Worm (Caenorhabditis elegans): ENCODE results near the gene attf-3.
"Not testable (repeated sequence)": the region's sequence is repeated elsewhere in the genome, so short reads cannot be mapped to it uniquely, and the experiment has no call there.

Gene attf-3

DNA sequence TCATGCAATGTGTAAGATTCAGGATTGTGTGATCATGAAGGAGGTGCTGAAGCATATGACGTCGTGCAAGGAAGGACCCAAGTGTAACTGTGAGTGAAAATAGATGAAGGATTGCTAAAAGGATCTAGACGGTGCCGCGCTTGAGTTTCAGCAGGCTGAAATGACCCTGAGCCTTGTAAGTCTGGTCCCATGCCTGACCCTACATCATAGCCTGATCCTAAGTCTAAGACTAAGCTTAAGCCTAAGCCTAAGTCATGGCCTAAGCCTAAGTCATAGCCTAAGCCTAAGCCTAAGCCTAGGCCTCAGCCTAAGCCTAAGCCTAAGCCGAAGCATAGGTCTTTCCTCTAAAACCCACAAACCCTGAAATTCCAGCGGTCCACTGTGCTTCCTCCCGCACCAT is 31.7 kb upstream of the attf-3 start:
- TF ChIP-seq lin-13 (GFP tag; optimal IDR thresholded peaks at IDR 0.05), result no peak
- TF ChIP-seq mbf-1 (tag; optimal IDR thresholded peaks at IDR 0.05), result no peak
- TF ChIP-seq nhr-23 (tag; optimal IDR thresholded peaks at IDR 0.05), result no peak
- no peak for TF ChIP-seq mab-5 (tag; optimal IDR thresholded peaks at IDR 0.05)
- TF ChIP-seq dmd-4 (tag; optimal IDR thresholded peaks at IDR 0.05), result no peak
- no peak for TF ChIP-seq peb-1 (tag; optimal IDR thresholded peaks at IDR 0.05)
- no peak for TF ChIP-seq gmeb-1 (tag; optimal IDR thresholded peaks at IDR 0.05)
- no peak for TF ChIP-seq ztf-1 (GFP tag; conservative IDR thresholded peaks at IDR 0.05)
- no peak for TF ChIP-seq sma-9 (GFP tag; optimal IDR thresholded peaks at IDR 0.05)
- TF ChIP-seq sma-9 (tag; optimal IDR thresholded peaks at IDR 0.05), result no peak
- no peak for TF ChIP-seq fos-1 (tag; optimal IDR thresholded peaks at IDR 0.05)
- no peak for TF ChIP-seq nhr-129 (tag; optimal IDR thresholded peaks at IDR 0.05)
- TF ChIP-seq nhr-12 (tag; optimal IDR thresholded peaks at IDR 0.05), result no peak

DNA sequence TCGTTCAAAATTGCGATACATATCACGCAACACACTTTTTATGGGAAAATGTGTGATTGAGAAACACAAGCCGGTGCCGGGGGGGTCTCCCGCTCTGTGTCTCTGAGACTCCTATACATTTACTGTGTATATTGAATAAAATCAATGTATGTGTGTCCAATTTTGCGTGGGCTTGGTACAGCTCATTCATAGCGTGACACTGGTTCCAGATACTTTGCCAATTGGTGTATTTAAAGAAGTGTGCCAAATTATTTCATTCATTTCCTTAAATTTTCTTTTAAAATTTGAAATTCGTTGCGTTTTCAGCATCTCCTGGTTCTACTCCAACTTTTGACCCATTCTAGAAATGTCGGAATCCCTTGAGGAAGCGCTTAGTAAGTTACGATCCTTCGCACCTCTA is 31.0 kb upstream of the attf-3 start, which contains the start of gene C29F9.5:
Gene C29F9.5 (plus strand): TSS at position 301 of the 400 bp plus-strand sequence.
- no peak for TF ChIP-seq elt-1 (tag; optimal IDR thresholded peaks at IDR 0.05)
- no peak for TF ChIP-seq nhr-23 (tag; optimal IDR thresholded peaks at IDR 0.05)
- TF ChIP-seq F13H6.1 (tag; optimal IDR thresholded peaks at IDR 0.05), result no peak
- TF ChIP-seq zag-1 (tag; optimal IDR thresholded peaks at IDR 0.05), result no peak
- no peak for TF ChIP-seq ztf-1 (GFP tag; conservative IDR thresholded peaks at IDR 0.05)
- no peak for TF ChIP-seq ama-1 (optimal IDR thresholded peaks at IDR 0.05)
- TF ChIP-seq skn-1 (tag; optimal IDR thresholded peaks at IDR 0.05), result no peak
- TF ChIP-seq sma-9 (GFP tag; optimal IDR thresholded peaks at IDR 0.05), result no peak
- TF ChIP-seq sma-9 (tag; optimal IDR thresholded peaks at IDR 0.05), result no peak
- TF ChIP-seq nhr-21 (tag; optimal IDR thresholded peaks at IDR 0.05), result no peak
- TF ChIP-seq aly-2 (tag; optimal IDR thresholded peaks at IDR 0.05), result no peak
- TF ChIP-seq dmd-4 (tag; optimal IDR thresholded peaks at IDR 0.05), result no peak
- no peak for TF ChIP-seq ceh-16 (tag; optimal IDR thresholded peaks at IDR 0.05)
- TF ChIP-seq sem-4 (tag; optimal IDR thresholded peaks at IDR 0.05), result no peak
- TF ChIP-seq nhr-10 (tag; optimal IDR thresholded peaks at IDR 0.05), result no peak

DNA sequence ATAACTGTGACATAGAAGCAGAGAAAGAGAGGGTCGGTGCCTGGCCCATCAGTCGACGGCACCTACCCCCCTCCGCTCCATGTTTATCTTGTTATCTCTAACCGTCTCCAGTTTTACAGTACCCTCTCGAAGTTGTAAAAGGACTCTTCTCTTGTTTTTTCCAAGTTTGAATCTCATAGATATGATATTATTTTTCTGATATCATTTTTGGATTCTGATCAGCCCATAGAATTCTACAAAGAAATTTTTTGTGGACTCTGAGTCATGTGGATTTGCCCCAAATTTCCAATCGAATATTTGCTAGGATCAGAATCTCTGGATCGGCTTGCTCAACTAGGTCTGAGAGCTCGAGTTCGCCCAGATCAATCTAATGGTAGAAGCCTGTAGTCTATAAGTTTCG is 28.4 kb upstream of the attf-3 start, which contains the start of gene C29F9.6:
Gene C29F9.6 (plus strand): TSS at position 301 of the 400 bp plus-strand sequence.
- TF ChIP-seq nhr-21 (tag; optimal IDR thresholded peaks at IDR 0.05) (no peak), mbf-1 (tag; optimal IDR thresholded peaks at IDR 0.05) (no peak), ztf-11 (tag; optimal IDR thresholded peaks at IDR 0.05) (no peak), skn-1 (tag; optimal IDR thresholded peaks at IDR 0.05) (no peak)

DNA sequence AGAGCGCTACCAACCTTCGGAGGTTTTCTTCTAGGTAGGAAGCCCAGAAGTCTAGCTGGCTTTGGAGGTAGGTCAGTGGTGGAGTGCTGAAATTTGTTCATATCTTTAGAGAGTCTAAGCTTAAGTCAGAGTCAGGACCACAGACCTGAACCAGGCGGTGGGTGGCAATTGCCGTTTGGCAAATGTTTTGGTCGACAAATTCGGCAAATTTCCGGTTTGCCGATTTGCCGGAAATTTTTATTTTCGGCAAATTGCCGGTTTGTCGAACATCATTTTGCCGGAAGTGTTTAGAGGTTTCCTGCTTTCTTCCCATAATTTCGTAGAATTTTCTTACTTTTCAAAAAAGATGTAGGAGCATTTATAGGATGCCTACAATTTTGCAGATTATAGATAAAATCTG is 12.6 kb upstream of the attf-3 start, which contains the start of gene C29F9.9:
Gene C29F9.9 (minus strand): TSS at position 101 of the 400 bp plus-strand sequence.
- not testable (repeated sequence) for TF ChIP-seq sem-4 (tag; optimal IDR thresholded peaks at IDR 0.05); sma-3 (GFP tag; optimal IDR thresholded peaks at IDR 0.05); alr-1 (tag; optimal IDR thresholded peaks at IDR 0.05)

DNA sequence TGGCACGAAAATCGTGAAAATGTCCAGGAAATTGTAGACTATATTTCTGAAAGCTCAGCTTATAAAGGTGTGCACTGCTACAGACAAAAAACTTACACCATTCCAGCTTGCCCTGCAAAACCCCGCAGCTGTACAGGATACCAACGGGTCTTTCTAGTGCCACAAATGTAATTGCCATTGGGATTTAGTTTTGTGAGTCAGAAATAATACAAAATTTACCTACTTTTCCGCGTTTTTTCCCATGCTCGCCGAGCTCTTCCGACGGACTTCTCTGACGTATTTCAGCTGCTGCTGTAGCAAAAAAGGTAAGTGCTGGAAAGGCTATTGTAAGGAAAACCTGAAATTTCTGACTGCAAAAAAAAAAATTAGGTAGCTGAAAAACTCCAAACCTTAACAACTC is 10.8 kb upstream of the attf-3 start, which contains the start of gene C29F9.8:
Gene C29F9.8 (minus strand): TSS at position 101 of the 400 bp plus-strand sequence.
- TF ChIP-seq dmd-4 (tag; optimal IDR thresholded peaks at IDR 0.05); unc-62 (GFP tag; optimal IDR thresholded peaks at IDR 0.05); nhr-12 (tag; optimal IDR thresholded peaks at IDR 0.05): not testable (repeated sequence)

DNA sequence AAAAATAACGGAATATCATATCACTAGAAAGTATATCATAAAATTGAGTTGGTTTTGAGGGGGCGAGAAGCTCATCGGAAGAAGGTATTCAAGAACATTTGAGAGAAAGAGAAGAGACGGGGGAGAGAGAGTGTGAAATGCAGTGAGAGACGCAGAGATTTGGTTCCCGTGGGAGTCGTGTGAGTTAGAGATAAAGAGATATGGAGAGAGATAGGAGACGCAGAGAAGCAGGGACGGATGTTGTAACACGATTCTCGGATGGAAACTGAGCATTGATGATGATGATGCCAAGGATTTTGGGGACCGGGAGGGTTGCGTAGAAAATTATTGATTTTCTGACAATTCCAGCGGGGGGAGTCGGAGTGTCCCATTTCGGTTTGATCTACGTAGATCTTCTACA is 10.0 kb upstream of the attf-3 start:
- TF ChIP-seq ceh-16 (tag; optimal IDR thresholded peaks at IDR 0.05) (no peak), zag-1 (tag; optimal IDR thresholded peaks at IDR 0.05) (no peak), ztf-4 (tag; optimal IDR thresholded peaks at IDR 0.05) (no peak), peb-1 (tag; optimal IDR thresholded peaks at IDR 0.05) (no peak), alr-1 (tag; optimal IDR thresholded peaks at IDR 0.05) (no peak), unc-55 (GFP tag; optimal IDR thresholded peaks at IDR 0.05) (peak; percentile 24), sem-4 (tag; optimal IDR thresholded peaks at IDR 0.05) (no peak), nhr-12 (tag; optimal IDR thresholded peaks at IDR 0.05) (no peak), unc-39 (tag; optimal IDR thresholded peaks at IDR 0.05) (no peak), ceh-82 (tag; optimal IDR thresholded peaks at IDR 0.05) (no peak), nhr-25 (tag; optimal IDR thresholded peaks at IDR 0.05) (no peak), nhr-237 (tag; optimal IDR thresholded peaks at IDR 0.05) (no peak), F13H6.1 (tag; optimal IDR thresholded peaks at IDR 0.05) (peak; percentile 63), sma-9 (GFP tag; optimal IDR thresholded peaks at IDR 0.05) (peak; percentile 35), sma-9 (tag; optimal IDR thresholded peaks at IDR 0.05) (no peak), C34F6.9 (tag; optimal IDR thresholded peaks at IDR 0.05) (peak; percentile 20), skn-1 (tag; optimal IDR thresholded peaks at IDR 0.05) (no peak), elt-1 (tag; optimal IDR thresholded peaks at IDR 0.05) (no peak), sma-3 (GFP tag; optimal IDR thresholded peaks at IDR 0.05) (no peak), mbf-1 (tag; optimal IDR thresholded peaks at IDR 0.05) (no peak), ztf-11 (tag; optimal IDR thresholded peaks at IDR 0.05) (no peak), mab-5 (tag; optimal IDR thresholded peaks at IDR 0.05) (peak; percentile 16), crh-2 (tag; optimal IDR thresholded peaks at IDR 0.05) (peak; percentile 36), nhr-6 (tag; optimal IDR thresholded peaks at IDR 0.05) (no peak), blmp-1 (tag; optimal IDR thresholded peaks at IDR 0.05; ENCODE audit: insufficient read depth) (no peak), nhr-10 (tag; optimal IDR thresholded peaks at IDR 0.05) (no peak), lsy-2 (tag; optimal IDR thresholded peaks at IDR 0.05) (peak; percentile 20 to 54), lin-11 (tag; optimal IDR thresholded peaks at IDR 0.05) (no peak), lin-13 (GFP tag; optimal IDR thresholded peaks at IDR 0.05) (peak; percentile 16), ZK546.5 (tag; optimal IDR thresholded peaks at IDR 0.05) (no peak), nhr-77 (tag; optimal IDR thresholded peaks at IDR 0.05) (no peak), nhr-23 (tag; optimal IDR thresholded peaks at IDR 0.05) (no peak)

Data from whole organism, L2 larva.